Worm (Caenorhabditis elegans) whole organism, L3 larva: ENCODE measurements around the gene acdh-13.

ENCODE experiments used
- R02D3.7 ChIP-seq: fragments of 150-350 bp; optimal IDR thresholded peaks from 2 replicates; lab custom pipeline; 2014; ENCODE audit warnings: missing biosample characterization, missing genetic modification characterization
- ZK546.5 ChIP-seq: sonication (generic microtip); optimal IDR thresholded peaks from 2 replicates; lab custom pipeline; 2017; ENCODE audit warnings: missing biosample characterization, missing genetic modification characterization
- ama-1 ChIP-seq: fragments of 150-350 bp; optimal IDR thresholded peaks from 2 replicates; lab custom pipeline; 2018
- ceh-16 ChIP-seq: sonication (generic microtip); optimal IDR thresholded peaks from 2 replicates; lab custom pipeline; 2017; ENCODE audit warnings: missing biosample characterization, missing genetic modification characterization
- ceh-82 ChIP-seq: fragments of 150-350 bp; optimal IDR thresholded peaks from 2 replicates; lab custom pipeline; 2014; ENCODE audit warnings: missing biosample characterization, missing genetic modification characterization
- ceh-9 ChIP-seq: sonication (generic microtip); optimal IDR thresholded peaks from 2 replicates; lab custom pipeline; 2018; ENCODE audit warnings: missing biosample characterization, missing genetic modification characterization
- daf-12 ChIP-seq: fragments of 150-350 bp; optimal IDR thresholded peaks from 2 replicates; lab custom pipeline; 2014; ENCODE audit warnings: missing biosample characterization, missing genetic modification reagents, missing genetic modification characterization
- egl-27 ChIP-seq: sonication (generic microtip); optimal IDR thresholded peaks from 4 replicates; lab custom pipeline; 2017; ENCODE audit warnings: missing biosample characterization, missing genetic modification reagents, missing genetic modification characterization
- egl-5 ChIP-seq: fragments of 150-350 bp; optimal IDR thresholded peaks from 2 replicates; lab custom pipeline; 2017; ENCODE audit warnings: missing biosample characterization, missing genetic modification reagents, missing genetic modification characterization, inconsistent platforms
- elt-1 ChIP-seq: fragments of 150-350 bp; optimal IDR thresholded peaks from 2 replicates; lab custom pipeline; 2014; ENCODE audit warnings: missing biosample characterization, missing genetic modification characterization
- elt-2 ChIP-seq: sonication (generic microtip); optimal IDR thresholded peaks from 2 replicates; lab custom pipeline; 2016; ENCODE audit warnings: missing genetic modification reagents, mild to moderate bottlenecking, missing genetic modification characterization, missing compliant biosample characterization
- fos-1 ChIP-seq: fragments of 150-350 bp; optimal IDR thresholded peaks from 2 replicates; lab custom pipeline; 2014; ENCODE audit warnings: missing biosample characterization, missing genetic modification characterization
- hmg-11 ChIP-seq: sonication (generic microtip); optimal IDR thresholded peaks from 2 replicates; lab custom pipeline; 2016; ENCODE audit warnings: missing genetic modification characterization, missing compliant biosample characterization
- jun-1 ChIP-seq: fragments of 150-350 bp; optimal IDR thresholded peaks from 2 replicates; lab custom pipeline; 2014; ENCODE audit warnings: missing biosample characterization, missing genetic modification reagents, missing genetic modification characterization
- lin-15B ChIP-seq: fragments of 150-350 bp; optimal IDR thresholded peaks from 2 replicates; lab custom pipeline; 2014; ENCODE audit warnings: missing biosample characterization, missing genetic modification characterization
- lin-39 ChIP-seq: fragments of 150-350 bp; optimal IDR thresholded peaks from 2 replicates; lab custom pipeline; 2018; ENCODE audit warnings: missing biosample characterization, missing genetic modification reagents, missing genetic modification characterization
- mml-1 ChIP-seq: fragments of 150-350 bp; sonication (generic microtip); optimal IDR thresholded peaks from 3 replicates; lab custom pipeline; 2014; ENCODE audit warnings: missing biosample characterization, missing genetic modification characterization
- nfya-1 ChIP-seq: sonication (generic microtip); optimal IDR thresholded peaks from 2 replicates; lab custom pipeline; 2017; ENCODE audit warnings: missing genetic modification characterization, mild to moderate bottlenecking, missing compliant biosample characterization, antibody characterized with exemption, moderate library complexity; ENCODE audit not compliant: insufficient read depth
- nhr-12 ChIP-seq: fragments of 150-350 bp; optimal IDR thresholded peaks from 2 replicates; lab custom pipeline; 2014; ENCODE audit warnings: missing biosample characterization, missing genetic modification characterization
- nhr-43 ChIP-seq: sonication (generic microtip); optimal IDR thresholded peaks from 2 replicates; lab custom pipeline; 2016; ENCODE audit warnings: mild to moderate bottlenecking, missing genetic modification characterization, missing compliant biosample characterization; ENCODE audit not compliant: poor library complexity, severe bottlenecking
- nhr-67 ChIP-seq: fragments of 150-350 bp; optimal IDR thresholded peaks from 2 replicates; lab custom pipeline; 2014; ENCODE audit warnings: missing biosample characterization, missing genetic modification characterization
- nhr-76 ChIP-seq: fragments of 150-350 bp; sonication (generic microtip); optimal IDR thresholded peaks from 5 replicates; lab custom pipeline; 2014; ENCODE audit warnings: missing biosample characterization, missing genetic modification characterization
- pha-4 ChIP-seq: fragments of 150-350 bp; optimal IDR thresholded peaks from 2 replicates; lab custom pipeline; 2014; ENCODE audit warnings: missing biosample characterization, missing genetic modification reagents, missing genetic modification characterization
- pqm-1 ChIP-seq: fragments of 150-350 bp; optimal IDR thresholded peaks from 2 replicates; lab custom pipeline; 2017; ENCODE audit warnings: missing biosample characterization, missing genetic modification characterization, inconsistent platforms
- sea-2 ChIP-seq: fragments of 150-350 bp; sonication (generic microtip); optimal IDR thresholded peaks from 4 replicates; lab custom pipeline; 2014; ENCODE audit warnings: missing biosample characterization, missing genetic modification reagents, missing genetic modification characterization
- snpc-4 ChIP-seq: fragments of 150-350 bp; optimal IDR thresholded peaks from 2 replicates; lab custom pipeline; 2014; ENCODE audit warnings: missing biosample characterization, missing genetic modification characterization
- tbx-2 ChIP-seq: sonication (generic microtip); optimal IDR thresholded peaks from 2 replicates; lab custom pipeline; 2016; ENCODE audit warnings: mild to moderate bottlenecking, missing genetic modification characterization, missing compliant biosample characterization
- unc-39 ChIP-seq: sonication (generic microtip); optimal IDR thresholded peaks from 4 replicates; lab custom pipeline; 2017; ENCODE audit warnings: missing biosample characterization, missing genetic modification characterization
- unc-62 ChIP-seq: fragments of 150-350 bp; sonication (generic microtip); optimal IDR thresholded peaks from 4 replicates; lab custom pipeline; 2014; ENCODE audit warnings: missing biosample characterization, missing genetic modification reagents, missing genetic modification characterization
- zag-1 ChIP-seq: fragments of 150-350 bp; optimal IDR thresholded peaks from 2 replicates; lab custom pipeline; 2014; ENCODE audit warnings: missing biosample characterization, missing genetic modification characterization

The acdh-13 gene

DNA sequence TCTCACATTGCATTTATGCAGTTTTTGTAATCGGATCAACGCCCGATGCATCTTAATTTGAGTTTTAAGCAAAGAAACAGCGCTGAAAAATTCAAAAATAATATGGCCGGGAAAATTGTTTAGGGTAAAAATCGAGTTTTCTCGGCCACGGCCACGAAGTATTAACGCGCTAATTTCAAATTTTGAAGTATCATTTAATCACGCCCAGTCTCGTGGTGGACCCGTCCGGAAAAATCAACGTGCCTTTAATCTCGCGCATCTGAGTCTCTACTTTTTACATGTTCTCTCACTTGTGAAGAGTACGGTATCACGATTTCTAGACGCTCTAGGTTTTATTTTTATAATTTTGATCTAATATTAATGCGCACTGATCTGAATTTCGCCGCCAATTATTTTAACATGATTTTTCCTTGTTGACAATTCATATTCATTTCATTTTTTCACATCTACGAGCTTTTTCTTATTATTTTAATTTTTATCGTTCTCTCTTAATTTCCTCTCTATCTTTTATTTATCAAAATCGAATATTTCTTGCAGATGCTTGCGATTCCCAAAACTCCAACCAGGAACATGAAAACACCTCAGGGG is at the start of gene acdh-13, which contains the start of gene mesp-1:
TSS of gene acdh-13 (minus strand) at position 51 of the 588 bp plus-strand sequence.
TSS of gene mesp-1 (plus strand) at position 538 of the 588 bp plus-strand sequence.
- TF ChIP-seq lin-15B (tag; lab: Kevin White, UChicago) (peak; percentile 43), unc-39 (tag; lab: Kevin White, UChicago) (no peak), nhr-43 (tag; lab: Kevin White, UChicago) (peak; percentile 47), nfya-1 (peak; percentile 46), pha-4 (peak; percentile 40), snpc-4 (tag; lab: Kevin White, UChicago) (peak; percentile 52), ceh-82 (tag; lab: Kevin White, UChicago) (no peak), egl-5 (tag; lab: Kevin White, UChicago) (peak; percentile 11)

DNA sequence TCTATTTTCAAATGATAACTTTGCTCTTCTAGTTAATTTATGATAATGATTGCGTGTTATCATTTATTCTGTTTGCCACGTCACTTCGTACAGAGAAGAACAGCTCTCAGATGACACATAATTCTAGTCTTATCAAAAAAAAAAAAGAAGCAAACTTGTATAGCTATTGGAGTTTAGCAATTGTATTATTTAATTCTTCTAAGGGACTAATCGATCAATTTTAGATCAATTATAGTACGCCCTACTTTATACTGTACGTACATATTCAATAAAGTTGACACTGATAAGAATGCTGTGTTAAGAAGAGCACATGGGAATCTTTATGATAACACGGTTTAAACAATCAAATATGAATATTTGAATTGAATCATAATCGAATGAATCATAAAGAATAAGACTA is 43.6 kb upstream of the acdh-13 start:
- TF ChIP-seq pqm-1 (tag; lab: Kevin White, UChicago) (peak; percentile 46), lin-39 (no peak), zag-1 (no peak), jun-1 (tag; lab: Kevin White, UChicago) (peak; percentile 19), egl-5 (tag; lab: Kevin White, UChicago) (no peak), elt-2 (tag; lab: Kevin White, UChicago) (peak; percentile 93), nhr-12 (no peak), pha-4 (peak; percentile 44)

DNA sequence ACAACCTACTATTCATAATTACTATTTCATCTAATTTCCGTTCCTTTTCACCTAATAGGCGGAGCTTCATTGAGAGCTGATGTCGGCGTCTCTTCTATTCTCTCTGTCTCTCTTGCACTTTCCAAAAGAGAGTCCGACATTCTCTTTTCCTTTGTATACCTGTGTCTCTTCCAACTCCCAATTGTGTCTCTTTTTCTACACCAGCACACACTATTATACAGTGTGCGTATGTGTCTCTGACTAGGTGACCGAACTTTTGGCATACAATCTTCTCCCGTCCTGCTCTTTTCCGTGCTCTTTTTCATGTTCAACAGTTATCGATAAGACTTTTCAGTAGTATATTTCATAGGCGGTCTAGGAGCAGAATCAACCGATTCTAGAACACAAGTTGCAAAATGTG is 41.6 kb upstream of the acdh-13 start:
- TF ChIP-seq elt-1 (no peak), hmg-11 (tag; lab: Kevin White, UChicago) (peak; percentile 29), elt-2 (tag; lab: Kevin White, UChicago) (peak; percentile 78), pqm-1 (tag; lab: Kevin White, UChicago) (peak; percentile 62), nhr-43 (tag; lab: Kevin White, UChicago) (peak; percentile 6), ceh-9 (tag; lab: Kevin White, UChicago) (no peak), unc-39 (tag; lab: Kevin White, UChicago) (no peak), ama-1 (lab: Kevin White, UChicago) (no peak), mml-1 (no peak), pha-4 (peak; percentile 69), ZK546.5 (tag; lab: Kevin White, UChicago) (no peak), nfya-1 (peak; percentile 6)

DNA sequence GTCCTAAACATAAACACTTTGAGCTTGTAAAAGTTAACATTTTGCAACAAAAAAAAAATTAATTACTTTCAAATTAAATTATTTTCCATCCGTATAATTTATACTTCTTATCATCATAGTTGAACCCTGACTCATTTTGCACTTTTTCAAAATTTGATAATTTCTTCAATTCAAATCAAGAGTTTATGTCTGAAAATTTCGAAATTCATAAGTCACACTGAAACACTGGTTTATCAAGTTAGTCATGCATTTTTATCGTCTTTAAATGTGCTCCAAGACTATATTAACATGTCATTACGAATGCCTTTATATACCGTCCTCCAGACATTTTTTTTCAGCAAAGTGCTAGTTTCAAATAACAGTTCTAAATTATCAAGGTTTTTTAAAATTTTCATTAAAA is 41.0 kb upstream of the acdh-13 start:
- TF ChIP-seq jun-1 (tag; lab: Kevin White, UChicago) (peak; percentile 8), pqm-1 (tag; lab: Kevin White, UChicago) (peak; percentile 72), ceh-16 (tag; lab: Kevin White, UChicago) (no peak), elt-2 (tag; lab: Kevin White, UChicago) (peak; percentile 65), nhr-67 (no peak)

DNA sequence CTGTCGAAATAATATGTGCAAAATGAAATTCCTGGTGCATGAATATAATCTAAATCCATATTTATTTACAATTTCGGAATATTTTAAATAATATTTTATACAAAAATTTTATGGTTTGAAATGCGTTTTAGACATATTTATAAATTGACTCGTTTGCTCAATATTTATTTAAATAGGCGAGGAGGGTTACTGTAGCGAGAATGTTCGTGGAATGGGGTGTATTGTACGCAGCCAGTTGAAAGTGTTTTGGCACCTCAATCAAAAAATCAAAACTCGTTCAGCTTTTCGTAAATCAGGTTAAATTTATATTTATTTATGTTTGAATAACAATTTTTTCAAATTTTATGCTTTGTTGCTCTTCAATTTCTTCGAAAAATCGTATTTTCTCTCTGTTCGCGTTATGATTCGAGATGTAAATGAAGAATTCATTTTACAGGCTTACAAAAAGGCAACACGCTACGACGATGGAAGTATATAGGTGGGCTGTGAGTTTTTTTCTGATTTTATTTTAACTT is 40.1 kb upstream of the acdh-13 start, which contains the start of gene hyl-1:
TSS of gene hyl-1 (plus strand) at position 465 of the 515 bp plus-strand sequence.
- TF ChIP-seq R02D3.7 (tag; lab: Kevin White, UChicago) (no peak), fos-1 (no peak), elt-1 (no peak), nhr-76 (tag; lab: Kevin White, UChicago) (no peak), egl-27 (tag; lab: Kevin White, UChicago) (no peak), lin-39 (no peak), unc-62 (GFP tag; lab: Kevin White, UChicago) (no peak), unc-39 (tag; lab: Kevin White, UChicago) (no peak), tbx-2 (tag; lab: Kevin White, UChicago) (no peak), pha-4 (no peak), elt-2 (tag; lab: Kevin White, UChicago) (no peak), pqm-1 (tag; lab: Kevin White, UChicago) (no peak), daf-12 (tag; lab: Kevin White, UChicago) (no peak), hmg-11 (tag; lab: Kevin White, UChicago) (no peak), sea-2 (GFP tag; lab: Kevin White, UChicago) (no peak), egl-5 (tag; lab: Kevin White, UChicago) (no peak)
